Fruit fly (Drosophila melanogaster): Measurements from ENCODE around the gene Rpn9.

dm6 chr3R:23718297-23718941 lies 14.8 kb downstream of the Rpn9 start, which contains the start of gene nau:
- no peak for TF ChIP-seq fru (GFP tag; optimal IDR thresholded peaks at IDR 0.05)
- no peak for TF ChIP-seq N (GFP tag; optimal IDR thresholded peaks at IDR 0.05)
- TF ChIP-seq Hr78 (GFP tag; optimal IDR thresholded peaks at IDR 0.05), result no peak
- TF ChIP-seq Hnf4 (GFP tag; optimal IDR thresholded peaks at IDR 0.05), result no peak
- TF ChIP-seq Myc (optimal IDR thresholded peaks at IDR 0.05), result no peak
- no peak for TF ChIP-seq Abd-B (GFP tag; optimal IDR thresholded peaks at IDR 0.05)
- TF ChIP-seq tai (GFP tag; optimal IDR thresholded peaks at IDR 0.05), result no peak
- TF ChIP-seq pan (optimal IDR thresholded peaks at IDR 0.05), result no peak
- TF ChIP-seq usp (GFP tag; optimal IDR thresholded peaks at IDR 0.05), result no peak
- TF ChIP-seq jim (GFP tag; optimal IDR thresholded peaks at IDR 0.05), result no peak
- TF ChIP-seq h (GFP tag; optimal IDR thresholded peaks at IDR 0.05), result no peak
- no peak for TF ChIP-seq lola (GFP tag; optimal IDR thresholded peaks at IDR 0.05)
- no peak for TF ChIP-seq rgr (GFP tag; optimal IDR thresholded peaks at IDR 0.05)

Measured in whole organism, wandering third instar larva.